Worm (Caenorhabditis elegans): Measurements from ENCODE around the gene E02H4.5.

The E02H4.5 gene

ce11 chrX:14238291-14238758 lies 16.6 kb downstream of the E02H4.5 start, which contains the start of gene K04C1.2 (continued):
- TF ChIP-seq lin-29 (GFP tag; IDR thresholded peaks at IDR 0.05) = no peak
- no peak for TF ChIP-seq ceh-20 (GFP tag; IDR thresholded peaks at IDR 0.05)
- TF ChIP-seq dpl-1 (GFP tag; optimal IDR thresholded peaks at IDR 0.05) = peak; percentile 11
- no peak for TF ChIP-seq snpc-4 (tag; optimal IDR thresholded peaks at IDR 0.05)
- TF ChIP-seq dmd-6 (GFP tag; IDR thresholded peaks at IDR 0.05) = peak; percentile 27; the same call in 1 of the 2 replicates
- TF ChIP-seq F26F4.8 (GFP tag; conservative IDR thresholded peaks at IDR 0.05) = no peak
- TF ChIP-seq nhr-237 (tag; optimal IDR thresholded peaks at IDR 0.05) = no peak
- TF ChIP-seq spr-3 (GFP tag; optimal IDR thresholded peaks at IDR 0.05) = no peak
- no peak for TF ChIP-seq daf-16 (GFP tag; optimal IDR thresholded peaks at IDR 0.05)
- peak; percentile 43 for TF ChIP-seq daf-16 (tag; optimal IDR thresholded peaks at IDR 0.05)
- no peak for TF ChIP-seq Y75B8A.6 (GFP tag; IDR thresholded peaks at IDR 0.05)
- no peak for TF ChIP-seq T26A8.4 (GFP tag; IDR thresholded peaks at IDR 0.05)
- no peak for TF ChIP-seq set-16 (GFP tag; IDR thresholded peaks at IDR 0.05)
- TF ChIP-seq mxl-3 (GFP tag; optimal IDR thresholded peaks at IDR 0.05) = no peak
- TF ChIP-seq lsy-2 (tag; optimal IDR thresholded peaks at IDR 0.05) = no peak
- TF ChIP-seq ceh-44 (GFP tag; IDR thresholded peaks at IDR 0.05) = no peak
- TF ChIP-seq ama-1 (optimal IDR thresholded peaks at IDR 0.05) = no peak
- TF ChIP-seq F37D6.2 (tag; optimal IDR thresholded peaks at IDR 0.05) = no peak
- TF ChIP-seq ces-1 (GFP tag; optimal IDR thresholded peaks at IDR 0.05) = no peak
- TF ChIP-seq duxl-1 (tag; optimal IDR thresholded peaks at IDR 0.05; ENCODE audit: poor library complexity) = no peak
- TF ChIP-seq zag-1 (tag; optimal IDR thresholded peaks at IDR 0.05) = no peak
- TF ChIP-seq zfp-3 (GFP tag; conservative IDR thresholded peaks at IDR 0.05) = no peak
- TF ChIP-seq hmg-1.1 (GFP tag; IDR thresholded peaks at IDR 0.05) = peak; percentile 37; the same call in 1 of the 2 replicates
- TF ChIP-seq nhr-76 (tag; optimal IDR thresholded peaks at IDR 0.05) = no peak
- TF ChIP-seq nhr-77 (tag; optimal IDR thresholded peaks at IDR 0.05) = peak; percentile 34
- no peak for TF ChIP-seq pha-4 (GFP tag; IDR thresholded peaks at IDR 0.05)
- TF ChIP-seq pha-4 (tag; optimal IDR thresholded peaks at IDR 0.05) = no peak
- no peak for TF ChIP-seq zfp-2 (tag; optimal IDR thresholded peaks at IDR 0.05)
- TF ChIP-seq egl-27 (tag; optimal IDR thresholded peaks at IDR 0.05) = no peak
- no peak for TF ChIP-seq fkh-10 (GFP tag; optimal IDR thresholded peaks at IDR 0.05)
- no peak for TF ChIP-seq jun-1 (tag; optimal IDR thresholded peaks at IDR 0.05)
- TF ChIP-seq ceh-82 (tag; optimal IDR thresholded peaks at IDR 0.05) = no peak
- no peak for TF ChIP-seq Y48G9A.11 (GFP tag; IDR thresholded peaks at IDR 0.05)
- TF ChIP-seq unc-62 (GFP tag; optimal IDR thresholded peaks at IDR 0.05 in 1 of 2) = no peak
- TF ChIP-seq unc-62 (tag; optimal IDR thresholded peaks at IDR 0.05) = no peak
- TF ChIP-seq ZK546.5 (tag; optimal IDR thresholded peaks at IDR 0.05) = no peak
- TF ChIP-seq attf-4 (tag; optimal IDR thresholded peaks at IDR 0.05) = no peak
- no peak for TF ChIP-seq dmd-9 (GFP tag; IDR thresholded peaks at IDR 0.05)
- no peak for TF ChIP-seq unc-39 (tag; optimal IDR thresholded peaks at IDR 0.05)
- TF ChIP-seq R02D3.7 (tag; optimal IDR thresholded peaks at IDR 0.05) = no peak
- TF ChIP-seq mdt-29 (GFP tag; IDR thresholded peaks at IDR 0.05) = no peak
- TF ChIP-seq aha-1 (tag) = peak; percentile 96
- TF ChIP-seq ctbp-1 (GFP tag; IDR thresholded peaks at IDR 0.05) = no peak
- TF ChIP-seq skn-1 (tag; optimal IDR thresholded peaks at IDR 0.05) = no peak
- no peak for TF ChIP-seq daf-19 (GFP tag; conservative IDR thresholded peaks at IDR 0.05)
- no peak for TF ChIP-seq dmd-8 (GFP tag; IDR thresholded peaks at IDR 0.05)
- no peak for TF ChIP-seq unc-130 (GFP tag; optimal IDR thresholded peaks at IDR 0.05)
- no peak for TF ChIP-seq nhr-25 (tag; optimal IDR thresholded peaks at IDR 0.05; ENCODE audit: borderline replicate concordance, insufficient read depth)
- no peak for TF ChIP-seq lin-15B (tag; optimal IDR thresholded peaks at IDR 0.05)
- TF ChIP-seq ceh-32 (tag; optimal IDR thresholded peaks at IDR 0.05; ENCODE audit: poor library complexity) = no peak
- TF ChIP-seq cey-2 (tag; optimal IDR thresholded peaks at IDR 0.05; ENCODE audit: borderline replicate concordance, insufficient read depth) = no peak
- TF ChIP-seq nhr-11 (tag; optimal IDR thresholded peaks at IDR 0.05) = no peak
- TF ChIP-seq hlh-30 (tag; optimal IDR thresholded peaks at IDR 0.05; ENCODE audit: insufficient read depth) = peak; percentile 65
